Fruit fly (Drosophila melanogaster) whole organism, embryonic: ENCODE data around the gene Cad74A.

ENCODE experiments used
- CG11398 ChIP-seq: fragments of 200-800 bp; sonication (Bioruptor generic); optimal IDR thresholded peaks from 2 replicates; lab custom pipeline; 2016; ENCODE audit warnings: missing biosample characterization, missing genetic modification characterization
- CG30403 ChIP-seq: fragments of 200-800 bp; sonication (Bioruptor generic); optimal IDR thresholded peaks from 3 replicates; lab custom pipeline; 2016; ENCODE audit warnings: missing biosample characterization, missing genetic modification characterization
- CG33213 ChIP-seq: fragments of 200-800 bp; sonication (Bioruptor generic); optimal IDR thresholded peaks from 3 replicates; lab custom pipeline; 2016; ENCODE audit warnings: missing biosample characterization, missing genetic modification characterization
- CG9876 ChIP-seq: fragments of 200-800 bp; sonication (Bioruptor generic); optimal IDR thresholded peaks from 2 replicates; lab custom pipeline; 2016; ENCODE audit warnings: missing biosample characterization, missing genetic modification characterization
- Nf-YA ChIP-seq: fragments of 200-800 bp; sonication (Bioruptor generic); IDR thresholded peaks from 2 replicates; pipeline ENCODE4 v1.3.6; 2022; ENCODE audit warnings: missing biosample characterization, missing genetic modification characterization
- ash1 ChIP-seq: fragments of 200-800 bp; sonication (Bioruptor generic); optimal IDR thresholded peaks from 2 replicates; lab custom pipeline; 2018; ENCODE audit warnings: missing biosample characterization, mild to moderate bottlenecking, missing genetic modification characterization
- cg ChIP-seq: fragments of 200-800 bp; sonication (Bioruptor generic); optimal IDR thresholded peaks from 3 replicates; lab custom pipeline; 2019; ENCODE audit warnings: missing biosample characterization, mild to moderate bottlenecking, missing genetic modification characterization, moderate library complexity
- exex ChIP-seq: fragments of 200-800 bp; sonication (Bioruptor generic); optimal IDR thresholded peaks from 4 replicates; lab custom pipeline; 2018; ENCODE audit warnings: missing biosample characterization, mild to moderate bottlenecking, missing genetic modification characterization, moderate library complexity
- psq ChIP-seq: fragments of 200-800 bp; sonication (Bioruptor generic); optimal IDR thresholded peaks from 2 replicates; lab custom pipeline; 2017; ENCODE audit warnings: missing biosample characterization, missing genetic modification characterization

- TF ChIP-seq CG9876 = no peak
- no peak for TF ChIP-seq ash1 (GFP tag; lab: Kevin White, UChicago)
- TF ChIP-seq CG11398 (GFP tag; lab: Kevin White, UChicago) = no peak
- TF ChIP-seq psq = no peak
- TF ChIP-seq cg (GFP tag; lab: Kevin White, UChicago) = no peak
- no peak for TF ChIP-seq CG30403 (GFP tag; lab: Kevin White, UChicago)
- no peak for TF ChIP-seq Nf-YA (GFP tag; lab: Robert Waterston, UW)
- no peak for TF ChIP-seq CG33213 (GFP tag; lab: Kevin White, UChicago)
- TF ChIP-seq exex (tag; lab: Kevin White, UChicago) = no peak
These were observed 31.9 kb upstream of the Cad74A start for dm6 chr3L:17411273-17411672.
